Fruit fly (Drosophila melanogaster) whole organism, embryonic: ENCODE data around the gene CG13893.

ENCODE experiments used
- ATbp ChIP-seq: fragments of 200-800 bp; sonication (Bioruptor generic); optimal IDR thresholded peaks from 2 replicates; lab custom pipeline; 2017; ENCODE audit warnings: missing biosample characterization, mild to moderate bottlenecking, missing genetic modification characterization, missing genetic modification reagents
- B-H2 ChIP-seq: fragments of 200-800 bp; sonication (Bioruptor generic); optimal IDR thresholded peaks from 2 replicates; lab custom pipeline; 2018; ENCODE audit warnings: missing biosample characterization, mild to moderate bottlenecking, missing genetic modification characterization
- CG13296 ChIP-seq: fragments of 200-800 bp; sonication (Bioruptor generic); optimal IDR thresholded peaks from 3 replicates; lab custom pipeline; 2018; ENCODE audit warnings: missing biosample characterization, mild to moderate bottlenecking, missing genetic modification characterization
- CG13775 ChIP-seq: fragments of 200-800 bp; sonication (Bioruptor generic); optimal IDR thresholded peaks from 3 replicates; lab custom pipeline; 2017; ENCODE audit warnings: missing biosample characterization, mild to moderate bottlenecking, missing genetic modification characterization
- CG13894 ChIP-seq: fragments of 200-800 bp; sonication (Bioruptor generic); optimal IDR thresholded peaks from 3 replicates; lab custom pipeline; 2018; ENCODE audit warnings: missing biosample characterization, mild to moderate bottlenecking, missing genetic modification characterization, moderate library complexity
- CG15601 ChIP-seq: fragments of 200-800 bp; sonication (Bioruptor generic); optimal IDR thresholded peaks from 3 replicates; lab custom pipeline; 2019; ENCODE audit warnings: missing biosample characterization, mild to moderate bottlenecking, missing genetic modification characterization, moderate library complexity
- CG1647 ChIP-seq: fragments of 200-800 bp; sonication (Bioruptor generic); optimal IDR thresholded peaks from 3 replicates; lab custom pipeline; 2016; ENCODE audit warnings: missing biosample characterization, missing genetic modification characterization
- CG17359 ChIP-seq: fragments of 200-800 bp; sonication (Bioruptor generic); optimal IDR thresholded peaks from 3 replicates; lab custom pipeline; 2018; ENCODE audit warnings: missing biosample characterization, mild to moderate bottlenecking, missing genetic modification characterization, moderate library complexity
- CG17612 ChIP-seq: fragments of 200-800 bp; sonication (Bioruptor generic); IDR thresholded peaks from 2 replicates; pipeline ENCODE4 v1.3.6; 2022; ENCODE audit warnings: missing biosample characterization, missing genetic modification characterization
- CG31365 ChIP-seq: fragments of 200-800 bp; sonication (Bioruptor generic); optimal IDR thresholded peaks from 2 replicates; lab custom pipeline; 2018; ENCODE audit warnings: missing biosample characterization, mild to moderate bottlenecking, missing genetic modification characterization
- CG33557 ChIP-seq: fragments of 200-800 bp; sonication (Bioruptor generic); optimal IDR thresholded peaks from 2 replicates; lab custom pipeline; 2019; ENCODE audit warnings: missing biosample characterization, mild to moderate bottlenecking, missing genetic modification characterization, moderate library complexity
- CG34224 ChIP-seq: fragments of 200-800 bp; sonication (Bioruptor generic); IDR thresholded peaks from 3 replicates; pipeline ENCODE4 v1.3.6; 2022; ENCODE audit warnings: missing biosample characterization, missing genetic modification characterization; ENCODE audit not compliant: partially characterized antibody
- CG4854 ChIP-seq: fragments of 200-800 bp; sonication (Bioruptor generic); optimal IDR thresholded peaks from 2 replicates; lab custom pipeline; 2016; ENCODE audit warnings: missing biosample characterization, missing genetic modification characterization, inconsistent platforms
- CG5245 ChIP-seq: fragments of 200-800 bp; sonication (Bioruptor generic); optimal IDR thresholded peaks from 3 replicates; lab custom pipeline; 2016; ENCODE audit warnings: missing biosample characterization, missing genetic modification characterization
- CG6654 ChIP-seq: fragments of 200-800 bp; sonication (Bioruptor generic); optimal IDR thresholded peaks from 2 replicates; lab custom pipeline; 2017; ENCODE audit warnings: missing biosample characterization, mild to moderate bottlenecking, missing genetic modification characterization
- CG6813 ChIP-seq: fragments of 200-800 bp; sonication (Bioruptor generic); optimal IDR thresholded peaks from 2 replicates; lab custom pipeline; 2017; ENCODE audit warnings: missing biosample characterization, missing genetic modification characterization, mild to moderate bottlenecking, moderate library complexity, missing genetic modification reagents
- CG7839 ChIP-seq: fragments of 200-800 bp; sonication (Bioruptor generic); optimal IDR thresholded peaks from 3 replicates; lab custom pipeline; 2018; ENCODE audit warnings: missing biosample characterization, mild to moderate bottlenecking, missing genetic modification characterization, moderate library complexity
- CG7963 ChIP-seq: fragments of 200-800 bp; sonication (Bioruptor generic); IDR thresholded peaks from 3 replicates; pipeline ENCODE4 v1.3.6; 2022; ENCODE audit warnings: missing biosample characterization, missing genetic modification characterization; ENCODE audit not compliant: partially characterized antibody
- CG9876 ChIP-seq: fragments of 200-800 bp; sonication (Bioruptor generic); optimal IDR thresholded peaks from 2 replicates; lab custom pipeline; 2016; ENCODE audit warnings: missing biosample characterization, missing genetic modification characterization
- Dip2 ChIP-seq: fragments of 200-800 bp; sonication (Bioruptor generic); IDR thresholded peaks from 2 replicates; pipeline ENCODE4 v1.3.6; 2022; ENCODE audit warnings: missing biosample characterization, missing genetic modification characterization
- Gsc ChIP-seq: fragments of 200-800 bp; sonication (Bioruptor generic); IDR thresholded peaks from 2 replicates; pipeline ENCODE4 v1.3.6; 2022; ENCODE audit warnings: missing biosample characterization, missing genetic modification characterization
- Hmx ChIP-seq: fragments of 200-800 bp; sonication (Bioruptor generic); optimal IDR thresholded peaks from 2 replicates; lab custom pipeline; 2016; ENCODE audit warnings: missing biosample characterization, missing genetic modification characterization
- Hsf ChIP-seq: fragments of 200-800 bp; sonication (Bioruptor generic); optimal IDR thresholded peaks from 3 replicates; lab custom pipeline; 2016; ENCODE audit warnings: missing biosample characterization, missing genetic modification characterization
- Mes4 ChIP-seq: fragments of 200-800 bp; sonication (Bioruptor generic); optimal IDR thresholded peaks from 2 replicates; lab custom pipeline; 2016; ENCODE audit warnings: missing biosample characterization, missing genetic modification characterization
- Nf-YC ChIP-seq: fragments of 200-800 bp; optimal IDR thresholded peaks from 3 replicates; lab custom pipeline; 2019; ENCODE audit warnings: missing biosample characterization, mild to moderate bottlenecking, missing genetic modification characterization, moderate library complexity
- NfI ChIP-seq: fragments of 200-800 bp; sonication (Bioruptor generic); optimal IDR thresholded peaks from 3 replicates; lab custom pipeline; 2018; ENCODE audit warnings: missing biosample characterization, mild to moderate bottlenecking, missing genetic modification characterization, moderate library complexity
- Pdp1 ChIP-seq, 2 experiments: fragments of 200-800 bp; sonication (Bioruptor generic); optimal IDR thresholded peaks; 3 replicates each; lab custom pipeline; 2016; ENCODE audit warnings: missing biosample characterization in 2 of 2, missing genetic modification characterization in 2 of 2, mild to moderate bottlenecking in 1 of 2, moderate library complexity in 1 of 2
- Sry-β ChIP-seq: fragments of 200-800 bp; sonication (Bioruptor generic); optimal IDR thresholded peaks from 2 replicates; lab custom pipeline; 2018; ENCODE audit warnings: missing biosample characterization, mild to moderate bottlenecking, missing genetic modification characterization, moderate library complexity
- Vsx1 ChIP-seq: fragments of 200-800 bp; sonication (Bioruptor generic); optimal IDR thresholded peaks from 2 replicates; lab custom pipeline; 2017; ENCODE audit warnings: missing biosample characterization, mild to moderate bottlenecking, missing genetic modification characterization, missing genetic modification reagents
- abd-A ChIP-seq: fragments of 200-800 bp; sonication (Bioruptor generic); optimal IDR thresholded peaks from 3 replicates; lab custom pipeline; 2019; ENCODE audit warnings: missing biosample characterization, mild to moderate bottlenecking, missing genetic modification characterization, moderate library complexity
- ato ChIP-seq: fragments of 200-800 bp; sonication (Bioruptor generic); IDR thresholded peaks from 2 replicates; pipeline ENCODE4 v1.3.6; 2022; ENCODE audit warnings: missing biosample characterization, missing genetic modification characterization; ENCODE audit not compliant: partially characterized antibody
- cad ChIP-seq: fragments of >200 bp; optimal IDR thresholded peaks from 2 replicates; lab custom pipeline; 2017; ENCODE audit warnings: missing biosample characterization, missing genetic modification characterization
- chif ChIP-seq, 2 experiments: fragments of 200-800 bp; sonication (Bioruptor generic); optimal IDR thresholded peaks; 3 replicates each; lab custom pipeline; 2016; ENCODE audit warnings: missing biosample characterization in 2 of 2, missing genetic modification characterization in 2 of 2
- crc ChIP-seq: fragments of 200-800 bp; sonication (Bioruptor generic); optimal IDR thresholded peaks from 2 replicates; lab custom pipeline; 2016; ENCODE audit warnings: missing biosample characterization, missing genetic modification characterization
- ems ChIP-seq: fragments of 200-800 bp; sonication (Bioruptor generic); optimal IDR thresholded peaks from 3 replicates; lab custom pipeline; 2016; ENCODE audit warnings: missing biosample characterization, missing genetic modification characterization
- fd64A ChIP-seq: fragments of 200-800 bp; sonication (Bioruptor generic); optimal IDR thresholded peaks from 3 replicates; lab custom pipeline; 2018; ENCODE audit warnings: missing biosample characterization, mild to moderate bottlenecking, missing genetic modification characterization
- ftz-f1 ChIP-seq: fragments of 200-800 bp; sonication (Bioruptor generic); optimal IDR thresholded peaks from 2 replicates; lab custom pipeline; 2016; ENCODE audit warnings: missing biosample characterization, missing genetic modification characterization
- hkb ChIP-seq, 2 experiments: fragments of 200-800 bp in 1 of 2; fragments of >200 bp in 1 of 2; sonication (Bioruptor generic) in 1 of 2; IDR thresholded peaks in 1 of 2; optimal IDR thresholded peaks in 1 of 2; 2 replicates each; pipeline versions ENCODE4 v1.3.6 to Lab custom; 2017 to 2022; ENCODE audit warnings: missing biosample characterization in 1 of 2, missing genetic modification characterization in 1 of 2
- ind ChIP-seq: fragments of 200-800 bp; sonication (Bioruptor generic); optimal IDR thresholded peaks from 3 replicates; lab custom pipeline; 2016; ENCODE audit warnings: missing biosample characterization, missing genetic modification characterization
- kni ChIP-seq: fragments of 200-800 bp; sonication (Bioruptor generic); optimal IDR thresholded peaks from 3 replicates; lab custom pipeline; 2017; ENCODE audit warnings: mild to moderate bottlenecking, missing biosample characterization, missing genetic modification reagents, missing genetic modification characterization
- knrl ChIP-seq: fragments of 200-800 bp; sonication (Bioruptor generic); IDR thresholded peaks from 3 replicates; pipeline ENCODE4 v1.3.6; 2022; ENCODE audit warnings: missing biosample characterization, missing genetic modification characterization; ENCODE audit not compliant: partially characterized antibody
- lbe ChIP-seq: fragments of 200-800 bp; sonication (Bioruptor generic); optimal IDR thresholded peaks from 2 replicates; lab custom pipeline; 2016; ENCODE audit warnings: missing biosample characterization, mild to moderate bottlenecking, missing genetic modification characterization
- nau ChIP-seq: fragments of 200-800 bp; sonication (Bioruptor generic); optimal IDR thresholded peaks from 3 replicates; lab custom pipeline; 2017; ENCODE audit warnings: missing biosample characterization, mild to moderate bottlenecking, missing genetic modification characterization, missing genetic modification reagents
- prd ChIP-seq, 3 experiments: fragments of >200 bp in 2 of 3; fragments of 200-800 bp in 1 of 3; sonication (Bioruptor generic) in 1 of 3; optimal IDR thresholded peaks in 2 of 3; IDR thresholded peaks in 1 of 3; 2 replicates in 2 of 3; 3 replicates in 1 of 3; pipeline versions ENCODE4 v1.3.6 to Lab custom; 2017 to 2022; ENCODE audit warnings: missing biosample characterization in 1 of 3, missing genetic modification characterization in 1 of 3
- tin ChIP-seq: fragments of 200-800 bp; sonication (Bioruptor generic); optimal IDR thresholded peaks from 3 replicates; lab custom pipeline; 2016; ENCODE audit warnings: missing biosample characterization, missing genetic modification characterization
- vvl ChIP-seq: fragments of 200-800 bp; sonication (Bioruptor generic); IDR thresholded peaks from 2 replicates; pipeline ENCODE4 v1.3.6; 2022; ENCODE audit warnings: missing biosample characterization, missing genetic modification characterization

The CG13893 gene

dm6 chr3L:633272-634254, 29.8 kb upstream of the CG13893 start (continued):
- peak; percentile 44 for TF ChIP-seq CG4854 (GFP tag; lab: Kevin White, UChicago)
- no peak for TF ChIP-seq Hmx (GFP tag; lab: Kevin White, UChicago)
- peak; percentile 69 for TF ChIP-seq CG9876 (GFP tag; lab: Kevin White, UChicago)
- no peak for TF ChIP-seq B-H2 (GFP tag; lab: Kevin White, UChicago)
- peak; percentile 92 for TF ChIP-seq Mes4 (GFP tag; lab: Kevin White, UChicago)
- no peak for TF ChIP-seq hkb (optimal IDR thresholded peaks at IDR 0.05; lab: Kevin White, UChicago)
- TF ChIP-seq hkb (GFP tag; IDR thresholded peaks at IDR 0.05; lab: Robert Waterston, UW): peak; percentile 83
- peak; percentile 72 for TF ChIP-seq kni (GFP tag; lab: Kevin White, UChicago)
- TF ChIP-seq prd (optimal IDR thresholded peaks at IDR 0.05; lab: Kevin White, UChicago): no peak
- peak; percentile 92 for TF ChIP-seq prd (GFP tag; IDR thresholded peaks at IDR 0.05; lab: Robert Waterston, UW)
- peak; percentile 84 for TF ChIP-seq CG7839 (tag; lab: Kevin White, UChicago)
- TF ChIP-seq ems: peak; percentile 87
- no peak for TF ChIP-seq abd-A (tag; lab: Kevin White, UChicago)
- no peak for TF ChIP-seq cad (GFP tag; lab: Kevin White, UChicago)
- peak; percentile 73 to 76 for TF ChIP-seq Pdp1 (GFP tag; optimal IDR thresholded peaks at IDR 0.05; lab: Kevin White, UChicago)
- TF ChIP-seq Vsx1 (GFP tag; lab: Kevin White, UChicago): peak; percentile 58
- TF ChIP-seq tin (GFP tag; lab: Kevin White, UChicago): peak; percentile 77
- peak; percentile 71 for TF ChIP-seq nau (GFP tag; lab: Kevin White, UChicago)
- no peak for TF ChIP-seq ftz-f1
- TF ChIP-seq ATbp (GFP tag; lab: Kevin White, UChicago): peak; percentile 90
- no peak for TF ChIP-seq crc
- peak; percentile 83 for TF ChIP-seq CG33557 (GFP tag; lab: Kevin White, UChicago)
- TF ChIP-seq vvl: peak; percentile 93
- no peak for TF ChIP-seq Dip2 (GFP tag; lab: Robert Waterston, UW)
- no peak for TF ChIP-seq lbe (GFP tag; lab: Kevin White, UChicago)
- TF ChIP-seq CG5245 (GFP tag; lab: Kevin White, UChicago): peak; percentile 70
- TF ChIP-seq CG17359 (tag; lab: Kevin White, UChicago): peak; percentile 89
- no peak for TF ChIP-seq CG7963 (GFP tag; lab: Robert Waterston, UW)
- TF ChIP-seq CG6813 (GFP tag; lab: Kevin White, UChicago): peak; percentile 60
- TF ChIP-seq Sry-β (GFP tag; lab: Kevin White, UChicago): peak; percentile 25
- TF ChIP-seq Nf-YC: peak; percentile 15
- peak; percentile 64 for TF ChIP-seq CG1647
- peak; percentile 31 for TF ChIP-seq CG31365 (tag; lab: Kevin White, UChicago)
- peak; percentile 84 for TF ChIP-seq ind (GFP tag; lab: Kevin White, UChicago)
- TF ChIP-seq CG13894: no peak
- TF ChIP-seq CG13296: no peak
- peak; percentile 90 for TF ChIP-seq CG15601 (tag; lab: Kevin White, UChicago)
- TF ChIP-seq CG6654 (GFP tag; lab: Kevin White, UChicago): peak; percentile 76
- TF ChIP-seq Gsc (GFP tag; lab: Robert Waterston, UW): no peak; the same call in 1 of the 2 replicates
- peak; percentile 87 for TF ChIP-seq Hsf
- TF ChIP-seq fd64A (GFP tag; lab: Kevin White, UChicago): peak; percentile 41
- no peak for TF ChIP-seq ato
- TF ChIP-seq CG34224 (GFP tag; lab: Robert Waterston, UW): no peak
- TF ChIP-seq NfI (GFP tag; lab: Kevin White, UChicago): peak; percentile 76
- 0 out of 3 replicates have a peak, but pooled peaks have one; percentile 23 for TF ChIP-seq knrl (GFP tag; lab: Robert Waterston, UW)
- peak; percentile 87 to 94 for TF ChIP-seq chif (GFP tag; optimal IDR thresholded peaks at IDR 0.05; lab: Kevin White, UChicago)
- TF ChIP-seq CG17612 (GFP tag; lab: Robert Waterston, UW): no peak
- TF ChIP-seq CG13775 (GFP tag; lab: Kevin White, UChicago): peak; percentile 69
